Fruit fly (Drosophila melanogaster): Measurements from ENCODE around the gene pum.

pum gene

DNA sequence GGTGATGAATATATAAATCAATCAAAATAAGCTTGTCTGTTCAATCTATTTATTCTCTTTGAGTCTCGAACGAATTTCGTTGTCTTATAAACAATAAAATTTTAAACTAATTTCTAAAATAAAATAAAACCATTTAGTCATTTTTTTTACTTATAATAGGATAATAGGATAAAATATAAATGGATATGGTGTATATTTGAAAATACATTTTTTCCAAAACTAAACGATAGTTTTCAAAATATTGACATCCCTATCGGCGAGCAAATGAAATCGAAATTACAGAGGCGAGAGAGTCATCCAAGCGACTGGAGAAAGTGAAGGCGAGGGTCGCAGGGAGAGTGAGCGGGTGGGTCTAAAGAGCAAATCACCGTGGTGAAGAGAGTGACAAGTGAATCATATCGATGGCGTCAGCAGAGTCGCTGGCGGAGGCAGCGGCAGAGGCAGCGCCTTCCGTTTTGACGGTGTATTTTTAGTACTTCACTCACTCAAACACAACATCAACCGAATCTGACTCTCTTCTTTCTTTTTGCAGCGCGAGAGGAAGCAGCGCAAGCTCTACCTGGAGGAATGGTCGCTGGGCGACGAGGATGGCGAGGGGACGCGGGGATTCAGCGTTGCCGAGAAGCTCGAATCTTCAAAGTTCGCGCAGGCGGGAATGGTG lies 180.0 kb downstream of the pum start (continued):
- peak; percentile 88 for TF ChIP-seq CG2116 (GFP tag; optimal IDR thresholded peaks at IDR 0.05)
- peak; percentile 99 for TF ChIP-seq PHDP (tag; optimal IDR thresholded peaks at IDR 0.05)
- peak; percentile 98 for TF ChIP-seq nerfin-1 (tag; optimal IDR thresholded peaks at IDR 0.05)
- TF ChIP-seq CG10654 (GFP tag; optimal IDR thresholded peaks at IDR 0.05), result peak; percentile 95
- peak; percentile 86 for TF ChIP-seq lbe (GFP tag; optimal IDR thresholded peaks at IDR 0.05)
- TF ChIP-seq H2.0 (GFP tag; IDR thresholded peaks at IDR 0.05), result no peak
- TF ChIP-seq Antp (GFP tag; optimal IDR thresholded peaks at IDR 0.05), result peak; percentile 41
- TF ChIP-seq tin (GFP tag; optimal IDR thresholded peaks at IDR 0.05), result peak; percentile 92
- no peak for TF ChIP-seq NC2α (GFP tag; optimal IDR thresholded peaks at IDR 0.05)
- TF ChIP-seq Adf1 (GFP tag; IDR thresholded peaks at IDR 0.05), result no peak
- TF ChIP-seq CG10959 (GFP tag; IDR thresholded peaks at IDR 0.05), result no peak
- peak; percentile 95 for TF ChIP-seq Abd-B (GFP tag; optimal IDR thresholded peaks at IDR 0.05)
- peak; percentile 26 for TF ChIP-seq gro (GFP tag; optimal IDR thresholded peaks at IDR 0.05)
- TF ChIP-seq CG4854 (GFP tag; optimal IDR thresholded peaks at IDR 0.05), result peak; percentile 78
- TF ChIP-seq CG9215 (GFP tag; IDR thresholded peaks at IDR 0.05), result no peak
- TF ChIP-seq Hr51 (GFP tag; optimal IDR thresholded peaks at IDR 0.05), result peak; percentile 84 to 99
- TF ChIP-seq CG6854 (GFP tag; optimal IDR thresholded peaks at IDR 0.05), result peak; percentile 98
- TF ChIP-seq pb (GFP tag; optimal IDR thresholded peaks at IDR 0.05), result peak; percentile 41
- peak; percentile 99 for TF ChIP-seq lab (GFP tag; optimal IDR thresholded peaks at IDR 0.05)
- TF ChIP-seq br (optimal IDR thresholded peaks at IDR 0.05), result no peak
- TF ChIP-seq pum (GFP tag; optimal IDR thresholded peaks at IDR 0.05), result peak; percentile 60
- TF ChIP-seq ERR (GFP tag; optimal IDR thresholded peaks at IDR 0.05), result peak; percentile 58
- peak; percentile 85 for TF ChIP-seq CG11093 (GFP tag; IDR thresholded peaks at IDR 0.05)
- peak; percentile 76 for TF ChIP-seq tup (GFP tag; optimal IDR thresholded peaks at IDR 0.05)
- TF ChIP-seq corto (GFP tag; optimal IDR thresholded peaks at IDR 0.05), result peak; percentile 87
- peak; percentile 20 for TF ChIP-seq p53 (GFP tag; optimal IDR thresholded peaks at IDR 0.05)
- TF ChIP-seq Myb (GFP tag; optimal IDR thresholded peaks at IDR 0.05), result peak; percentile 47
- peak; percentile 93 for TF ChIP-seq CG11723 (GFP tag; optimal IDR thresholded peaks at IDR 0.05)
- TF ChIP-seq bab2 (GFP tag; optimal IDR thresholded peaks at IDR 0.05), result peak; percentile 64
- TF ChIP-seq CG31224 (GFP tag; IDR thresholded peaks at IDR 0.05), result no peak
- peak; percentile 95 for TF ChIP-seq CG6813 (GFP tag; optimal IDR thresholded peaks at IDR 0.05)
- TF ChIP-seq Hmx (GFP tag; optimal IDR thresholded peaks at IDR 0.05), result peak; percentile 63
- peak; percentile 87 to 98 for TF ChIP-seq bsh (GFP tag; optimal IDR thresholded peaks at IDR 0.05)
- peak; percentile 97 for TF ChIP-seq twi (tag; optimal IDR thresholded peaks at IDR 0.05)
- TF ChIP-seq Dp (GFP tag; optimal IDR thresholded peaks at IDR 0.05), result peak; percentile 5
- TF ChIP-seq CG10209 (GFP tag; optimal IDR thresholded peaks at IDR 0.05), result peak; percentile 98
- TF ChIP-seq CG5245 (GFP tag; optimal IDR thresholded peaks at IDR 0.05), result peak; percentile 74
- TF ChIP-seq tx (GFP tag; optimal IDR thresholded peaks at IDR 0.05), result peak; percentile 39
- peak; percentile 52 for TF ChIP-seq CG4617 (GFP tag; optimal IDR thresholded peaks at IDR 0.05; ENCODE audit: borderline replicate concordance)
- TF ChIP-seq CG18476 (GFP tag; optimal IDR thresholded peaks at IDR 0.05), result peak; percentile 90
- TF ChIP-seq Scr (GFP tag; IDR thresholded peaks at IDR 0.05; ENCODE audit: partially characterized antibody), result no peak
- peak; percentile 98 for TF ChIP-seq odd (GFP tag; optimal IDR thresholded peaks at IDR 0.05)
- no peak for TF ChIP-seq Ravus (GFP tag; IDR thresholded peaks at IDR 0.05)
- peak; percentile 95 for TF ChIP-seq Ets65A (GFP tag)
- no peak for TF ChIP-seq zf30C (GFP tag; optimal IDR thresholded peaks at IDR 0.05)
- TF ChIP-seq ems (GFP tag; optimal IDR thresholded peaks at IDR 0.05), result peak; percentile 45
- peak; percentile 99 for TF ChIP-seq CG10147 (GFP tag; optimal IDR thresholded peaks at IDR 0.05)
- TF ChIP-seq dan (GFP tag; IDR thresholded peaks at IDR 0.05), result no peak
- peak; percentile 100 for TF ChIP-seq Blimp-1 (GFP tag; optimal IDR thresholded peaks at IDR 0.05)
- peak; percentile 96 for TF ChIP-seq oc (tag; optimal IDR thresholded peaks at IDR 0.05)
